Worm (Caenorhabditis elegans): ENCODE data around the gene C17C3.11.

- TF ChIP-seq aly-1 (tag; optimal IDR thresholded peaks at IDR 0.05) (no peak), B0310.2 (tag; optimal IDR thresholded peaks at IDR 0.05) (no peak), tra-4 (tag; optimal IDR thresholded peaks at IDR 0.05) (no peak), ets-7 (tag; optimal IDR thresholded peaks at IDR 0.05) (no peak), tbx-11 (GFP tag; IDR thresholded peaks at IDR 0.05) (no peak), scrt-1 (GFP tag; IDR thresholded peaks at IDR 0.05) (no peak), hmbx-1 (tag; optimal IDR thresholded peaks at IDR 0.05) (no peak), ama-1 (optimal IDR thresholded peaks at IDR 0.05) (no peak)
Measured at ce11 chrII:5547442-5547894, 9.8 kb downstream of the C17C3.11 start, which contains the start of gene acdh-2.

Measured in whole organism, early embryonic.